Fruit fly (Drosophila melanogaster): ENCODE measurements around the gene CG4839.

Gene CG4839

dm6 chr2L:10198911-10199310 is 54.3 kb downstream of the CG4839 start, which contains the start of gene Sur:
Sur (minus strand) TSS chr2L:10199117.
- TF ChIP-seq CG32121 (GFP tag; IDR thresholded peaks at IDR 0.05), result no peak
- TF ChIP-seq CG34367 (tag; optimal IDR thresholded peaks at IDR 0.05), result no peak
- TF ChIP-seq CG10348 (GFP tag; IDR thresholded peaks at IDR 0.05), result no peak
- no peak for TF ChIP-seq Pif1B (GFP tag; optimal IDR thresholded peaks at IDR 0.05)
- TF ChIP-seq CG17806 (tag; optimal IDR thresholded peaks at IDR 0.05), result no peak
- no peak for TF ChIP-seq Snoo (tag; optimal IDR thresholded peaks at IDR 0.05)
- no peak for TF ChIP-seq rn (GFP tag; IDR thresholded peaks at IDR 0.05)
- no peak for TF ChIP-seq CG8301 (tag; optimal IDR thresholded peaks at IDR 0.05)
- no peak for TF ChIP-seq CG9948 (tag; optimal IDR thresholded peaks at IDR 0.05)
- no peak for TF ChIP-seq Ets98B (GFP tag; IDR thresholded peaks at IDR 0.05)
- TF ChIP-seq EcR (GFP tag; optimal IDR thresholded peaks at IDR 0.05), result no peak
- TF ChIP-seq CG13204 (GFP tag; optimal IDR thresholded peaks at IDR 0.05), result no peak
- no peak for TF ChIP-seq CG15710 (tag; optimal IDR thresholded peaks at IDR 0.05)
- TF ChIP-seq CG8159 (tag; optimal IDR thresholded peaks at IDR 0.05), result no peak

- peak; percentile 81 for TF ChIP-seq gl (tag; optimal IDR thresholded peaks at IDR 0.05)
- no peak for TF ChIP-seq D1 (tag; optimal IDR thresholded peaks at IDR 0.05)
- TF ChIP-seq rn (GFP tag; IDR thresholded peaks at IDR 0.05), result peak; percentile 85
- peak; percentile 88 for TF ChIP-seq CG12605 (GFP tag; IDR thresholded peaks at IDR 0.05)
- TF ChIP-seq Pif1B (GFP tag; optimal IDR thresholded peaks at IDR 0.05), result peak; percentile 76
- TF ChIP-seq CG4496 (GFP tag; IDR thresholded peaks at IDR 0.05), result peak; percentile 97
- TF ChIP-seq CG32121 (GFP tag; IDR thresholded peaks at IDR 0.05), result peak; percentile 77
- TF ChIP-seq CG8159 (tag; optimal IDR thresholded peaks at IDR 0.05), result peak; percentile 68
- TF ChIP-seq CG10348 (GFP tag; IDR thresholded peaks at IDR 0.05), result no peak
- peak; percentile 89 for TF ChIP-seq Pif1A (GFP tag; optimal IDR thresholded peaks at IDR 0.05)
- peak; percentile 43 for TF ChIP-seq CG9948 (tag; optimal IDR thresholded peaks at IDR 0.05)
- TF ChIP-seq CG34367 (tag; optimal IDR thresholded peaks at IDR 0.05), result peak; percentile 89
- peak; percentile 95 for TF ChIP-seq Snoo (tag; optimal IDR thresholded peaks at IDR 0.05)
- peak; percentile 80 for TF ChIP-seq CG15710 (tag; optimal IDR thresholded peaks at IDR 0.05)
- TF ChIP-seq CG14655 (GFP tag; optimal IDR thresholded peaks at IDR 0.05), result no peak
- peak; percentile 57 for TF ChIP-seq CG17806 (tag; optimal IDR thresholded peaks at IDR 0.05)
- peak; percentile 91 for TF ChIP-seq Ets98B (GFP tag; IDR thresholded peaks at IDR 0.05)
- TF ChIP-seq CG8301 (tag; optimal IDR thresholded peaks at IDR 0.05), result peak; percentile 61
- no peak for TF ChIP-seq CG13204 (GFP tag; optimal IDR thresholded peaks at IDR 0.05)
These were observed 56.3 kb downstream of the CG4839 start, which contains the start of the genes Ripalpha and RpL7 for dm6 chr2L:10200847-10201246. Ripalpha (minus strand) TSS chr2L:10200974. RpL7 (plus strand) TSS chr2L:10201004.

dm6 chr2L:10201743-10202142 is 57.2 kb downstream of the CG4839 start:
- TF ChIP-seq CG34367 (tag; optimal IDR thresholded peaks at IDR 0.05) (no peak), CG4496 (GFP tag; IDR thresholded peaks at IDR 0.05) (0 out of 3 replicates have a peak, but pooled peaks have one; percentile 37)

- no peak for TF ChIP-seq CG9948 (tag; optimal IDR thresholded peaks at IDR 0.05)
- TF ChIP-seq CG8301 (tag; optimal IDR thresholded peaks at IDR 0.05), result no peak
- no peak for TF ChIP-seq CG4496 (GFP tag; IDR thresholded peaks at IDR 0.05)
- no peak for TF ChIP-seq CG10348 (GFP tag; IDR thresholded peaks at IDR 0.05)
- TF ChIP-seq rn (GFP tag; IDR thresholded peaks at IDR 0.05), result no peak
- TF ChIP-seq CG13204 (GFP tag; optimal IDR thresholded peaks at IDR 0.05), result no peak
- TF ChIP-seq CG12605 (GFP tag; IDR thresholded peaks at IDR 0.05), result no peak
These were observed 59.4 kb downstream of the CG4839 start, which contains the start of gene CG34159 for dm6 chr2L:10203933-10204509. CG34159 (minus strand) TSS chr2L:10204317.

- no peak for TF ChIP-seq D1 (tag; optimal IDR thresholded peaks at IDR 0.05)
- no peak for TF ChIP-seq CG17806 (tag; optimal IDR thresholded peaks at IDR 0.05)
- TF ChIP-seq CG15710 (tag; optimal IDR thresholded peaks at IDR 0.05), result no peak
- TF ChIP-seq Ets98B (GFP tag; IDR thresholded peaks at IDR 0.05), result no peak
- TF ChIP-seq rn (GFP tag; IDR thresholded peaks at IDR 0.05), result no peak
- TF ChIP-seq CG8159 (tag; optimal IDR thresholded peaks at IDR 0.05), result no peak
- TF ChIP-seq Pif1B (GFP tag; optimal IDR thresholded peaks at IDR 0.05), result no peak
- TF ChIP-seq fd96Ca (GFP tag; IDR thresholded peaks at IDR 0.05), result no peak
- no peak for TF ChIP-seq CG4496 (GFP tag; IDR thresholded peaks at IDR 0.05)
- no peak for TF ChIP-seq CG9948 (tag; optimal IDR thresholded peaks at IDR 0.05)
- no peak for TF ChIP-seq gl (tag; optimal IDR thresholded peaks at IDR 0.05)
- no peak for TF ChIP-seq CG13204 (GFP tag; optimal IDR thresholded peaks at IDR 0.05)
- TF ChIP-seq CG34367 (tag; optimal IDR thresholded peaks at IDR 0.05), result no peak
- no peak for TF ChIP-seq CG12605 (GFP tag; IDR thresholded peaks at IDR 0.05)
- no peak for TF ChIP-seq CG10348 (GFP tag; IDR thresholded peaks at IDR 0.05)
- no peak for TF ChIP-seq CG14655 (GFP tag; optimal IDR thresholded peaks at IDR 0.05)
- no peak for TF ChIP-seq Snoo (tag; optimal IDR thresholded peaks at IDR 0.05)
- no peak for TF ChIP-seq EcR (GFP tag; optimal IDR thresholded peaks at IDR 0.05)
- TF ChIP-seq CG32121 (GFP tag; IDR thresholded peaks at IDR 0.05), result no peak
These were observed 61.4 kb downstream of the CG4839 start for dm6 chr2L:10205940-10206339.

Data from whole organism, pupa.